Worm (Caenorhabditis elegans): ENCODE data around the gene lir-1.

ce11 chrII:7714614-7715186 lies 42.9 kb downstream of the lir-1 start:
- TF ChIP-seq ztf-11 (tag; optimal IDR thresholded peaks at IDR 0.05) (no peak), ceh-43 (GFP tag; optimal IDR thresholded peaks at IDR 0.05) (no peak), mab-5 (tag; optimal IDR thresholded peaks at IDR 0.05) (no peak), blmp-1 (tag; optimal IDR thresholded peaks at IDR 0.05) (no peak), nhr-12 (tag; optimal IDR thresholded peaks at IDR 0.05) (no peak), drap-1 (GFP tag; optimal IDR thresholded peaks at IDR 0.05) (no peak)

Measured in whole organism, mixed stage, embryonic.